Worm (Caenorhabditis elegans) whole organism, L2 larva: ENCODE data around the gene sms-1.

Experiments used
- ZK546.5 ChIP-seq: sonication (generic microtip); optimal IDR thresholded peaks from 2 replicates; lab custom pipeline; 2017; ENCODE audit warnings: missing biosample characterization, missing genetic modification characterization
- ama-1 ChIP-seq: fragments of 150-350 bp; optimal IDR thresholded peaks from 2 replicates; lab custom pipeline; 2018; ENCODE audit warnings: inconsistent platforms
- egl-27 ChIP-seq: sonication (generic microtip); optimal IDR thresholded peaks from 3 replicates; lab custom pipeline; 2017; ENCODE audit warnings: missing biosample characterization, missing genetic modification reagents, missing genetic modification characterization
- nhr-12 ChIP-seq: fragments of 150-350 bp; optimal IDR thresholded peaks from 2 replicates; lab custom pipeline; 2014; ENCODE audit warnings: missing biosample characterization, missing genetic modification characterization
- nhr-237 ChIP-seq: fragments of 150-350 bp; optimal IDR thresholded peaks from 2 replicates; lab custom pipeline; 2014; ENCODE audit warnings: missing biosample characterization, missing genetic modification characterization
- nhr-6 ChIP-seq: fragments of 150-350 bp; optimal IDR thresholded peaks from 2 replicates; lab custom pipeline; 2014; ENCODE audit warnings: missing biosample characterization, missing genetic modification characterization
- peb-1 ChIP-seq: fragments of 150-350 bp; optimal IDR thresholded peaks from 2 replicates; lab custom pipeline; 2014; ENCODE audit warnings: missing biosample characterization, missing genetic modification characterization
- snpc-4 ChIP-seq: fragments of 150-350 bp; optimal IDR thresholded peaks from 2 replicates; lab custom pipeline; 2014; ENCODE audit warnings: missing biosample characterization, missing genetic modification characterization
- unc-62 ChIP-seq: fragments of 150-350 bp; optimal IDR thresholded peaks from 2 replicates; lab custom pipeline; 2014; ENCODE audit warnings: missing biosample characterization, missing genetic modification reagents, missing genetic modification characterization
- ztf-11 ChIP-seq: sonication (generic microtip); optimal IDR thresholded peaks from 2 replicates; lab custom pipeline; 2017; ENCODE audit warnings: missing biosample characterization, missing genetic modification characterization

DNA sequence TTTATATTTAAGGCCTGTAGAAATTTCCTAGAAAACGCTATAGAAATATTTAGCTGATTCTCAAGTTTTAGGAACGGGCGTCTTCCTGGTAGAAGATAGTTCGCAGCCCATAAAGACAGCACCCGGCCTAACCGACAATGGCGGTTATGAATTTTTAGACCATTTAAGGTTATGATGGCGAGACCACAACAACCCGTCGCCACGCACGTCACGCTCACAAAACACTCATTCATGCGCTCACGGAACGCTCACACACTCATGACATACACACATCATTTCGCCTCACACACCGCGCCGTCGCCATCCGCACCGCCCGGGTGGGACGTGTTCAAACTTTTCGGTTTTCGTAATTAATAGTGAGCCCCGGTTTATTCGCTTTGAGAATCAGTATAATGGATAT, 25.7 kb upstream of the sms-1 start:
- no peak for TF ChIP-seq unc-62 (GFP tag; lab: Kevin White, UChicago)
- TF ChIP-seq nhr-6 (tag; lab: Kevin White, UChicago) = no peak
- TF ChIP-seq nhr-12 (tag; lab: Kevin White, UChicago) = no peak
- TF ChIP-seq peb-1 (tag; lab: Kevin White, UChicago) = no peak
- TF ChIP-seq nhr-237 (tag; lab: Kevin White, UChicago) = no peak
- no peak for TF ChIP-seq ama-1 (lab: Kevin White, UChicago)
- TF ChIP-seq egl-27 = no peak
- no peak for TF ChIP-seq snpc-4 (tag; lab: Kevin White, UChicago)
- no peak for TF ChIP-seq ZK546.5 (tag; lab: Kevin White, UChicago)
- no peak for TF ChIP-seq ztf-11
